Fruit fly (Drosophila melanogaster): Measurements from ENCODE around the gene Pdk1.

Pdk1 gene

dm6 chr3L:128295-129117 is 744 bp upstream of the Pdk1 start (continued):
- TF ChIP-seq CG6654 (GFP tag; optimal IDR thresholded peaks at IDR 0.05) (no peak), CG1603 (tag; optimal IDR thresholded peaks at IDR 0.05) (peak; percentile 21), repo (GFP tag; optimal IDR thresholded peaks at IDR 0.05) (no peak), bbx (GFP tag; IDR thresholded peaks at IDR 0.05; ENCODE audit: partially characterized antibody) (peak; percentile 36; the same call in 1 of the 2 replicates), Gug (GFP tag; IDR thresholded peaks at IDR 0.05) (no peak), H2.0 (GFP tag; IDR thresholded peaks at IDR 0.05) (no peak), CG5245 (GFP tag; optimal IDR thresholded peaks at IDR 0.05) (no peak), Meics (GFP tag; optimal IDR thresholded peaks at IDR 0.05) (no peak), Mad (GFP tag; optimal IDR thresholded peaks at IDR 0.05) (no peak), vvl (GFP tag; IDR thresholded peaks at IDR 0.05) (peak; percentile 83), Hr78 (GFP tag; optimal IDR thresholded peaks at IDR 0.05) (no peak), Vsx1 (GFP tag; optimal IDR thresholded peaks at IDR 0.05) (no peak), CG6272 (GFP tag; IDR thresholded peaks at IDR 0.05) (no peak), CG16779 (GFP tag; IDR thresholded peaks at IDR 0.05) (no peak), NfI (GFP tag; optimal IDR thresholded peaks at IDR 0.05) (no peak), Deaf1 (tag; optimal IDR thresholded peaks at IDR 0.05) (peak; percentile 66), MBD-R2 (GFP tag; IDR thresholded peaks at IDR 0.05) (no peak), lola (GFP tag; optimal IDR thresholded peaks at IDR 0.05) (peak in 1 of 3 experiments; percentile 12), pnt (GFP tag; optimal IDR thresholded peaks at IDR 0.05) (no peak), Dek (tag; optimal IDR thresholded peaks at IDR 0.05) (no peak), salm (tag; optimal IDR thresholded peaks at IDR 0.05) (no peak), CG2889 (GFP tag; IDR thresholded peaks at IDR 0.05) (no peak), p53 (GFP tag; optimal IDR thresholded peaks at IDR 0.05) (no peak), cad (GFP tag; optimal IDR thresholded peaks at IDR 0.05) (peak; percentile 59), CG6791 (GFP tag; IDR thresholded peaks at IDR 0.05; ENCODE audit: partially characterized antibody) (no peak), CG3407 (GFP tag; optimal IDR thresholded peaks at IDR 0.05) (no peak), lmd (GFP tag; IDR thresholded peaks at IDR 0.05) (no peak), Mrtf (GFP tag; IDR thresholded peaks at IDR 0.05) (no peak), Jarid2 (GFP tag; optimal IDR thresholded peaks at IDR 0.05) (no peak), CG1024 (GFP tag; IDR thresholded peaks at IDR 0.05) (no peak), sc (optimal IDR thresholded peaks at IDR 0.05) (no peak), sc (GFP tag; optimal IDR thresholded peaks at IDR 0.05) (no peak), her (GFP tag; optimal IDR thresholded peaks at IDR 0.05) (peak; percentile 13), inv (GFP tag; IDR thresholded peaks at IDR 0.05; ENCODE audit: partially characterized antibody) (no peak), CG17385 (GFP tag; optimal IDR thresholded peaks at IDR 0.05) (peak; percentile 1), Opbp (GFP tag; IDR thresholded peaks at IDR 0.05; ENCODE audit: partially characterized antibody) (no peak), CG8359 (GFP tag; optimal IDR thresholded peaks at IDR 0.05; ENCODE audit: borderline replicate concordance) (no peak), CG11247 (GFP tag; IDR thresholded peaks at IDR 0.05) (no peak), nom (GFP tag; optimal IDR thresholded peaks at IDR 0.05) (peak; percentile 65), CG2875 (GFP tag; optimal IDR thresholded peaks at IDR 0.05) (no peak), CG12071 (GFP tag; optimal IDR thresholded peaks at IDR 0.05) (no peak), toy (GFP tag; IDR thresholded peaks at IDR 0.05) (no peak), GATAe (GFP tag; conservative IDR thresholded peaks at IDR 0.05) (no peak), CG4328 (GFP tag; optimal IDR thresholded peaks at IDR 0.05) (no peak), CG17568 (GFP tag; optimal IDR thresholded peaks at IDR 0.05) (peak; percentile 43), BtbVII (GFP tag; optimal IDR thresholded peaks at IDR 0.05) (peak; percentile 25), trem (tag; optimal IDR thresholded peaks at IDR 0.05) (no peak), ab (GFP tag; optimal IDR thresholded peaks at IDR 0.05) (no peak), Dp (GFP tag; optimal IDR thresholded peaks at IDR 0.05) (peak; percentile 44)

All from whole organism, embryonic.